Worm (Caenorhabditis elegans) whole organism, L2 larva: Measurements from ENCODE around the gene tftc-5.

ENCODE experiments used
- C34F6.9 ChIP-seq: fragments of 150-350 bp; optimal IDR thresholded peaks from 2 replicates; lab custom pipeline; 2014; ENCODE audit warnings: missing biosample characterization, missing genetic modification characterization
- F13H6.1 ChIP-seq: sonication (generic microtip); optimal IDR thresholded peaks from 2 replicates; lab custom pipeline; 2016; ENCODE audit warnings: missing genetic modification characterization, missing compliant biosample characterization
- R02D3.7 ChIP-seq: fragments of 150-350 bp; optimal IDR thresholded peaks from 2 replicates; lab custom pipeline; 2014; ENCODE audit warnings: missing biosample characterization, missing genetic modification characterization
- Y55F3AM.14 ChIP-seq: fragments of 200-800 bp; sonication (Bioruptor generic); optimal IDR thresholded peaks from 2 replicates; lab custom pipeline; 2018; ENCODE audit warnings: mild to moderate bottlenecking, missing genetic modification characterization, missing compliant biosample characterization
- ZK546.5 ChIP-seq: sonication (generic microtip); optimal IDR thresholded peaks from 2 replicates; lab custom pipeline; 2017; ENCODE audit warnings: missing biosample characterization, missing genetic modification characterization
- alr-1 ChIP-seq: fragments of 150-350 bp; optimal IDR thresholded peaks from 2 replicates; lab custom pipeline; 2014; ENCODE audit warnings: missing biosample characterization, missing genetic modification characterization
- aly-2 ChIP-seq: fragments of 150-350 bp; optimal IDR thresholded peaks from 2 replicates; lab custom pipeline; 2014; ENCODE audit warnings: missing biosample characterization, missing genetic modification characterization
- ama-1 ChIP-seq: fragments of 150-350 bp; optimal IDR thresholded peaks from 2 replicates; lab custom pipeline; 2018; ENCODE audit warnings: inconsistent platforms
- blmp-1 ChIP-seq: sonication (generic microtip); optimal IDR thresholded peaks from 2 replicates; lab custom pipeline; 2017; ENCODE audit warnings: missing genetic modification characterization, mild to moderate bottlenecking, missing compliant biosample characterization, antibody characterized with exemption, moderate library complexity; ENCODE audit not compliant: insufficient read depth
- ceh-16 ChIP-seq: fragments of 150-350 bp; optimal IDR thresholded peaks from 2 replicates; lab custom pipeline; 2014; ENCODE audit warnings: missing biosample characterization, missing genetic modification characterization
- ceh-82 ChIP-seq: fragments of 150-350 bp; optimal IDR thresholded peaks from 2 replicates; lab custom pipeline; 2014; ENCODE audit warnings: missing biosample characterization, missing genetic modification characterization
- crh-2 ChIP-seq: sonication (generic microtip); optimal IDR thresholded peaks from 2 replicates; lab custom pipeline; 2017; ENCODE audit warnings: missing biosample characterization, missing genetic modification characterization
- dmd-4 ChIP-seq: sonication (generic microtip); optimal IDR thresholded peaks from 2 replicates; lab custom pipeline; 2017; ENCODE audit warnings: missing biosample characterization, missing genetic modification characterization
- egl-27 ChIP-seq: sonication (generic microtip); optimal IDR thresholded peaks from 3 replicates; lab custom pipeline; 2017; ENCODE audit warnings: missing biosample characterization, missing genetic modification reagents, missing genetic modification characterization
- elt-1 ChIP-seq: fragments of 150-350 bp; optimal IDR thresholded peaks from 2 replicates; lab custom pipeline; 2014; ENCODE audit warnings: missing biosample characterization, missing genetic modification characterization
- elt-3 ChIP-seq: sonication (generic microtip); optimal IDR thresholded peaks from 2 replicates; lab custom pipeline; 2017; ENCODE audit warnings: missing biosample characterization, missing genetic modification characterization
- fos-1 ChIP-seq: fragments of 150-350 bp; optimal IDR thresholded peaks from 2 replicates; lab custom pipeline; 2014; ENCODE audit warnings: missing biosample characterization, missing genetic modification characterization
- gmeb-1 ChIP-seq: fragments of 150-350 bp; optimal IDR thresholded peaks from 2 replicates; lab custom pipeline; 2014; ENCODE audit warnings: missing biosample characterization, missing genetic modification characterization
- lin-11 ChIP-seq: fragments of 150-350 bp; sonication (generic microtip); optimal IDR thresholded peaks from 2 replicates; lab custom pipeline; 2014; ENCODE audit warnings: missing biosample characterization, missing genetic modification characterization, inconsistent platforms, mixed read lengths
- lin-13 ChIP-seq: fragments of 150-350 bp; optimal IDR thresholded peaks from 2 replicates; lab custom pipeline; 2014; ENCODE audit warnings: missing biosample characterization, missing genetic modification reagents, missing genetic modification characterization
- lin-39 ChIP-seq: fragments of 150-350 bp; optimal IDR thresholded peaks from 2 replicates; lab custom pipeline; 2014; ENCODE audit warnings: missing biosample characterization, missing genetic modification reagents, missing genetic modification characterization
- lsy-2 ChIP-seq, 2 experiments: fragments of 150-350 bp in 1 of 2; sonication (generic microtip) in 1 of 2; optimal IDR thresholded peaks; 2 replicates each; lab custom pipeline; 2014 to 2017; ENCODE audit warnings: missing biosample characterization in 2 of 2, missing genetic modification characterization in 2 of 2
- mab-5 ChIP-seq: fragments of 150-350 bp; optimal IDR thresholded peaks from 2 replicates; lab custom pipeline; 2014; ENCODE audit warnings: missing biosample characterization, missing genetic modification characterization
- mbf-1 ChIP-seq: sonication (generic microtip); optimal IDR thresholded peaks from 2 replicates; lab custom pipeline; 2017; ENCODE audit warnings: missing biosample characterization, missing genetic modification characterization
- mdl-1 ChIP-seq, 2 experiments: fragments of 150-350 bp in 1 of 2; sonication (generic microtip) in 1 of 2; optimal IDR thresholded peaks; 2 replicates each; lab custom pipeline; 2017; ENCODE audit warnings: missing biosample characterization in 2 of 2, missing genetic modification characterization in 2 of 2
- nhr-10 ChIP-seq: sonication (generic microtip); optimal IDR thresholded peaks from 2 replicates; lab custom pipeline; 2017; ENCODE audit warnings: missing biosample characterization, missing genetic modification characterization
- nhr-11 ChIP-seq: fragments of 150-350 bp; optimal IDR thresholded peaks from 2 replicates; lab custom pipeline; 2014; ENCODE audit warnings: missing biosample characterization, missing genetic modification characterization
- nhr-12 ChIP-seq: fragments of 150-350 bp; optimal IDR thresholded peaks from 2 replicates; lab custom pipeline; 2014; ENCODE audit warnings: missing biosample characterization, missing genetic modification characterization
- nhr-129 ChIP-seq: fragments of 150-350 bp; optimal IDR thresholded peaks from 2 replicates; lab custom pipeline; 2014; ENCODE audit warnings: missing biosample characterization, missing genetic modification characterization
- nhr-21 ChIP-seq: fragments of 150-350 bp; optimal IDR thresholded peaks from 2 replicates; lab custom pipeline; 2014; ENCODE audit warnings: missing biosample characterization, missing genetic modification characterization
- nhr-23 ChIP-seq: fragments of 150-350 bp; optimal IDR thresholded peaks from 2 replicates; lab custom pipeline; 2014; ENCODE audit warnings: missing biosample characterization, missing genetic modification reagents, missing genetic modification characterization
- nhr-237 ChIP-seq: fragments of 150-350 bp; optimal IDR thresholded peaks from 2 replicates; lab custom pipeline; 2014; ENCODE audit warnings: missing biosample characterization, missing genetic modification characterization
- nhr-25 ChIP-seq: fragments of 150-350 bp; sonication (generic microtip); optimal IDR thresholded peaks from 3 replicates; lab custom pipeline; 2014; ENCODE audit warnings: missing biosample characterization, missing genetic modification characterization
- nhr-6 ChIP-seq: fragments of 150-350 bp; optimal IDR thresholded peaks from 2 replicates; lab custom pipeline; 2014; ENCODE audit warnings: missing biosample characterization, missing genetic modification characterization
- nhr-77 ChIP-seq: fragments of 150-350 bp; optimal IDR thresholded peaks from 2 replicates; lab custom pipeline; 2014; ENCODE audit warnings: missing biosample characterization, missing genetic modification characterization
- peb-1 ChIP-seq: fragments of 150-350 bp; optimal IDR thresholded peaks from 2 replicates; lab custom pipeline; 2014; ENCODE audit warnings: missing biosample characterization, missing genetic modification characterization
- sem-4 ChIP-seq: fragments of 150-350 bp; optimal IDR thresholded peaks from 2 replicates; lab custom pipeline; 2014; ENCODE audit warnings: missing biosample characterization, missing genetic modification reagents, missing genetic modification characterization
- skn-1 ChIP-seq: sonication (generic microtip); optimal IDR thresholded peaks from 2 replicates; lab custom pipeline; 2017; ENCODE audit warnings: missing biosample characterization, missing genetic modification characterization
- sma-3 ChIP-seq: sonication (generic microtip); optimal IDR thresholded peaks from 2 replicates; lab custom pipeline; 2016; ENCODE audit warnings: missing genetic modification reagents, missing genetic modification characterization, missing compliant biosample characterization
- sma-9 ChIP-seq, 2 experiments: fragments of 150-350 bp in 1 of 2; sonication (generic microtip) in 1 of 2; optimal IDR thresholded peaks; 2 replicates each; lab custom pipeline; 2014 to 2016; ENCODE audit warnings: missing genetic modification characterization in 2 of 2, mild to moderate bottlenecking in 1 of 2, missing biosample characterization in 1 of 2, missing compliant biosample characterization in 1 of 2, missing genetic modification reagents in 1 of 2, moderate library complexity in 1 of 2
- snpc-4 ChIP-seq: fragments of 150-350 bp; optimal IDR thresholded peaks from 2 replicates; lab custom pipeline; 2014; ENCODE audit warnings: missing biosample characterization, missing genetic modification characterization
- unc-39 ChIP-seq: fragments of 150-350 bp; optimal IDR thresholded peaks from 2 replicates; lab custom pipeline; 2014; ENCODE audit warnings: missing biosample characterization, missing genetic modification characterization
- unc-55 ChIP-seq: fragments of 150-350 bp; sonication (generic microtip); optimal IDR thresholded peaks from 3 replicates; lab custom pipeline; 2014; ENCODE audit warnings: missing biosample characterization, missing genetic modification reagents, missing genetic modification characterization
- unc-62 ChIP-seq: fragments of 150-350 bp; optimal IDR thresholded peaks from 2 replicates; lab custom pipeline; 2014; ENCODE audit warnings: missing biosample characterization, missing genetic modification reagents, missing genetic modification characterization
- zag-1 ChIP-seq: fragments of 150-350 bp; optimal IDR thresholded peaks from 2 replicates; lab custom pipeline; 2014; ENCODE audit warnings: missing biosample characterization, missing genetic modification characterization
- ztf-1 ChIP-seq: fragments of 200-800 bp; sonication (Bioruptor generic); conservative IDR thresholded peaks from 2 replicates; pipeline ENCODE4 v1.3.6; 2022; ENCODE audit warnings: missing genetic modification characterization, missing compliant biosample characterization
- ztf-11 ChIP-seq: sonication (generic microtip); optimal IDR thresholded peaks from 2 replicates; lab custom pipeline; 2017; ENCODE audit warnings: missing biosample characterization, missing genetic modification characterization
- ztf-4 ChIP-seq: fragments of 150-350 bp; optimal IDR thresholded peaks from 2 replicates; lab custom pipeline; 2014; ENCODE audit warnings: missing biosample characterization, missing genetic modification characterization

Gene tftc-5

ce11 chrIII:4060019-4060418, 38.1 kb downstream of the tftc-5 start, which contains the start of gene his-70:
Gene his-70 (minus strand): TSS chrIII:4060119.
- TF ChIP-seq mab-5 (tag; lab: Kevin White, UChicago) = no peak

- no peak for TF ChIP-seq unc-62 (GFP tag; lab: Kevin White, UChicago)
- TF ChIP-seq egl-27 = peak; percentile 1
- TF ChIP-seq R02D3.7 = no peak
- no peak for TF ChIP-seq elt-3
- no peak for TF ChIP-seq ama-1
- TF ChIP-seq unc-55 = peak; percentile 81
- no peak for TF ChIP-seq nhr-237 (tag; lab: Kevin White, UChicago)
- peak in 1 of 2 experiments; percentile 63 for TF ChIP-seq lsy-2 (tag; optimal IDR thresholded peaks at IDR 0.05; lab: Kevin White, UChicago)
- no peak for TF ChIP-seq dmd-4 (tag; lab: Kevin White, UChicago)
- TF ChIP-seq ZK546.5 (tag; lab: Kevin White, UChicago) = no peak
- TF ChIP-seq lin-11 = peak; percentile 21
- TF ChIP-seq crh-2 (tag; lab: Kevin White, UChicago) = peak; percentile 15
- TF ChIP-seq nhr-12 = no peak
- TF ChIP-seq snpc-4 (tag; lab: Kevin White, UChicago) = no peak
- TF ChIP-seq ceh-16 (tag; lab: Kevin White, UChicago) = no peak
- no peak for TF ChIP-seq fos-1 (tag; lab: Kevin White, UChicago)
- TF ChIP-seq aly-2 (tag; lab: Kevin White, UChicago) = no peak
- no peak for TF ChIP-seq peb-1
- no peak for TF ChIP-seq unc-39
- TF ChIP-seq ceh-82 (tag; lab: Kevin White, UChicago) = no peak
- TF ChIP-seq nhr-10 (tag; lab: Kevin White, UChicago) = no peak
- peak; percentile 27 for TF ChIP-seq sem-4 (tag; lab: Kevin White, UChicago)
- TF ChIP-seq Y55F3AM.14 (GFP tag; lab: Kevin White, UChicago) = peak; percentile 28
- no peak for TF ChIP-seq nhr-11
- no peak for TF ChIP-seq ztf-1
- no peak for TF ChIP-seq nhr-23 (tag; lab: Kevin White, UChicago)
- no peak for TF ChIP-seq ztf-4 (tag; lab: Kevin White, UChicago)
- peak; percentile 71 for TF ChIP-seq F13H6.1 (tag; lab: Kevin White, UChicago)
- no peak for TF ChIP-seq blmp-1 (tag; lab: Kevin White, UChicago)
- no peak for TF ChIP-seq skn-1 (tag; lab: Kevin White, UChicago)
- peak; percentile 31 for TF ChIP-seq sma-9 (GFP tag; optimal IDR thresholded peaks at IDR 0.05; lab: Kevin White, UChicago)
- TF ChIP-seq sma-9 (tag; optimal IDR thresholded peaks at IDR 0.05; lab: Kevin White, UChicago) = no peak
- no peak for TF ChIP-seq nhr-77
- TF ChIP-seq mdl-1 (tag; optimal IDR thresholded peaks at IDR 0.05; lab: Kevin White, UChicago) = peak in 1 of 2 experiments; percentile 5
- TF ChIP-seq nhr-129 (tag; lab: Kevin White, UChicago) = peak; percentile 34
- TF ChIP-seq lin-13 (GFP tag; lab: Kevin White, UChicago) = no peak
- no peak for TF ChIP-seq sma-3 (GFP tag; lab: Kevin White, UChicago)
- no peak for TF ChIP-seq alr-1
- no peak for TF ChIP-seq nhr-25 (tag; lab: Kevin White, UChicago)
- peak; percentile 76 for TF ChIP-seq C34F6.9 (tag; lab: Kevin White, UChicago)
- TF ChIP-seq nhr-21 (tag; lab: Kevin White, UChicago) = no peak
- no peak for TF ChIP-seq elt-1
- peak; percentile 85 for TF ChIP-seq zag-1 (tag; lab: Kevin White, UChicago)
- no peak for TF ChIP-seq lin-39 (tag; lab: Kevin White, UChicago)
- no peak for TF ChIP-seq ztf-11 (tag; lab: Kevin White, UChicago)
- no peak for TF ChIP-seq mbf-1
- no peak for TF ChIP-seq gmeb-1 (tag; lab: Kevin White, UChicago)
- TF ChIP-seq nhr-6 (tag; lab: Kevin White, UChicago) = no peak
- peak; percentile 15 for TF ChIP-seq mab-5 (tag; lab: Kevin White, UChicago)
- TF ChIP-seq, all 48 proteins: peak for 14
Measured at ce11 chrIII:4063724-4064123, 41.8 kb downstream of the tftc-5 start.
